Worm (Caenorhabditis elegans): ENCODE results near the gene F16B4.5.

ce11 chrV:1574599-1574998 lies 13.6 kb upstream of the F16B4.5 start:
- no peak for TF ChIP-seq unc-130 (GFP tag; optimal IDR thresholded peaks at IDR 0.05)
- TF ChIP-seq ceh-100 (GFP tag; IDR thresholded peaks at IDR 0.05), result no peak
- no peak for TF ChIP-seq mel-28 (tag; optimal IDR thresholded peaks at IDR 0.05; ENCODE audit: borderline replicate concordance)
- TF ChIP-seq pha-4 (tag; optimal IDR thresholded peaks at IDR 0.05), result no peak
- no peak for TF ChIP-seq hlh-12 (tag; optimal IDR thresholded peaks at IDR 0.05)
- no peak for TF ChIP-seq atf-7 (tag; optimal IDR thresholded peaks at IDR 0.05)
- TF ChIP-seq ets-4 (GFP tag; optimal IDR thresholded peaks at IDR 0.05), result no peak
- TF ChIP-seq lin-26 (GFP tag; IDR thresholded peaks at IDR 0.05), result no peak

All from whole organism, young adult.